Worm (Caenorhabditis elegans) whole organism, L1 larva: ENCODE results near the gene tra-2.
A peak's percentile ranks its signal among the peaks of the same experiment; 100 is the strongest.

Source experiments
- Y116A8C.19 ChIP-seq: sonication (generic microtip); optimal IDR thresholded peaks from 2 replicates; lab custom pipeline; 2016; ENCODE audit warnings: missing compliant biosample characterization, missing genetic modification characterization, borderline replicate concordance
- aha-1 ChIP-seq: fragments of 150-350 bp; optimal IDR thresholded peaks from 2 replicates; lab custom pipeline; 2014; ENCODE audit warnings: missing biosample characterization, missing genetic modification characterization
- alr-1 ChIP-seq: fragments of 200-800 bp; sonication (Bioruptor generic); optimal IDR thresholded peaks from 2 replicates; lab custom pipeline; 2018; ENCODE audit warnings: borderline replicate concordance, mild to moderate bottlenecking, missing genetic modification characterization, missing compliant biosample characterization
- aly-2 ChIP-seq: fragments of 150-350 bp; optimal IDR thresholded peaks from 2 replicates; lab custom pipeline; 2014; ENCODE audit warnings: missing biosample characterization, missing genetic modification characterization
- blmp-1 ChIP-seq: fragments of 150-350 bp; optimal IDR thresholded peaks from 2 replicates; lab custom pipeline; 2014; ENCODE audit warnings: missing biosample characterization, missing genetic modification characterization
- ceh-8 ChIP-seq: fragments of 200-800 bp; sonication (Bioruptor generic); optimal IDR thresholded peaks from 2 replicates; lab custom pipeline; 2018; ENCODE audit warnings: mild to moderate bottlenecking, missing genetic modification characterization, moderate library complexity, missing compliant biosample characterization
- ceh-82 ChIP-seq, 3 experiments: fragments of 150-350 bp in 1 of 3; sonication (generic microtip) in 2 of 3; optimal IDR thresholded peaks; 2 replicates each; lab custom pipeline; 2014 to 2017; ENCODE audit warnings: missing biosample characterization in 3 of 3, missing genetic modification characterization in 3 of 3
- ceh-88 ChIP-seq: fragments of 200-800 bp; sonication (Bioruptor generic); IDR thresholded peaks from 2 replicates; pipeline ENCODE4 v1.3.6; 2022; ENCODE audit warnings: missing genetic modification characterization, missing compliant biosample characterization
- ces-1 ChIP-seq: fragments of 150-350 bp; optimal IDR thresholded peaks from 2 replicates; lab custom pipeline; 2014; ENCODE audit warnings: missing biosample characterization, missing genetic modification reagents, missing genetic modification characterization
- dsc-1 ChIP-seq: sonication (generic microtip); optimal IDR thresholded peaks from 2 replicates; lab custom pipeline; 2016; ENCODE audit warnings: mild to moderate bottlenecking, missing genetic modification characterization, missing compliant biosample characterization
- efl-1 ChIP-seq, 4 experiments: fragments of 150-350 bp; optimal IDR thresholded peaks in 3 of 4; peaks in 1 of 4; 1 replicate in 1 of 4; 2 replicates in 3 of 4; lab custom pipeline; 2014; ENCODE audit warnings: missing biosample characterization in 2 of 4, missing genetic modification characterization in 2 of 4, missing genetic modification reagents in 2 of 4
- efl-3 ChIP-seq: fragments of 200-800 bp; sonication (Bioruptor generic); optimal IDR thresholded peaks from 2 replicates; lab custom pipeline; 2018; ENCODE audit warnings: mild to moderate bottlenecking, missing genetic modification characterization, missing compliant biosample characterization
- egl-27 ChIP-seq, 2 experiments: fragments of 150-350 bp in 1 of 2; sonication (generic microtip); optimal IDR thresholded peaks; 3 replicates each; lab custom pipeline; 2017 to 2018; ENCODE audit warnings: missing biosample characterization in 2 of 2, missing genetic modification characterization in 2 of 2, missing genetic modification reagents in 2 of 2
- elt-3 ChIP-seq, 6 experiments: fragments of 150-350 bp in 1 of 6; sonication (generic microtip); optimal IDR thresholded peaks; 2 replicates each; lab custom pipeline; 2017 to 2018; ENCODE audit warnings: missing biosample characterization in 6 of 6, missing genetic modification characterization in 6 of 6, inconsistent platforms in 1 of 6
- fkh-10 ChIP-seq: sonication (generic microtip); optimal IDR thresholded peaks from 2 replicates; lab custom pipeline; 2017; ENCODE audit warnings: missing biosample characterization, missing genetic modification reagents, missing genetic modification characterization
- fkh-4 ChIP-seq: sonication (generic microtip); optimal IDR thresholded peaks from 2 replicates; lab custom pipeline; 2016; ENCODE audit warnings: missing compliant biosample characterization, missing genetic modification characterization, borderline replicate concordance
- fos-1 ChIP-seq: fragments of 150-350 bp; optimal IDR thresholded peaks from 2 replicates; lab custom pipeline; 2014; ENCODE audit warnings: missing biosample characterization, missing genetic modification characterization
- hlh-17 ChIP-seq: fragments of 200-800 bp; sonication (Bioruptor generic); optimal IDR thresholded peaks from 2 replicates; lab custom pipeline; 2018; ENCODE audit warnings: missing genetic modification characterization, mild to moderate bottlenecking, missing compliant biosample characterization, moderate library complexity, borderline replicate concordance
- irx-1 ChIP-seq: sonication (generic microtip); optimal IDR thresholded peaks from 2 replicates; lab custom pipeline; 2016; ENCODE audit warnings: missing genetic modification characterization, missing compliant biosample characterization
- isw-1 ChIP-seq: fragments of 200-800 bp; sonication (Bioruptor generic); IDR thresholded peaks from 2 replicates; pipeline ENCODE4 v1.3.6; 2022; ENCODE audit warnings: missing genetic modification characterization, missing compliant biosample characterization
- lin-14 ChIP-seq: fragments of 200-800 bp; sonication (Bioruptor generic); optimal IDR thresholded peaks from 2 replicates; lab custom pipeline; 2018; ENCODE audit warnings: mild to moderate bottlenecking, missing genetic modification characterization, moderate library complexity, missing compliant biosample characterization
- mab-9 ChIP-seq: fragments of 200-800 bp; sonication (Bioruptor generic); IDR thresholded peaks from 2 replicates; pipeline ENCODE4 v1.3.6; 2022; ENCODE audit warnings: missing genetic modification reagents, missing genetic modification characterization, missing compliant biosample characterization
- mep-1 ChIP-seq: fragments of 150-350 bp; optimal IDR thresholded peaks from 2 replicates; lab custom pipeline; 2014; ENCODE audit warnings: missing biosample characterization, missing genetic modification characterization
- nhr-20 ChIP-seq: sonication (generic microtip); optimal IDR thresholded peaks from 2 replicates; lab custom pipeline; 2016; ENCODE audit warnings: mild to moderate bottlenecking, missing genetic modification characterization, missing compliant biosample characterization
- nhr-237 ChIP-seq: fragments of 150-350 bp; optimal IDR thresholded peaks from 2 replicates; lab custom pipeline; 2014; ENCODE audit warnings: missing biosample characterization, missing genetic modification characterization
- nhr-28 ChIP-seq: fragments of 150-350 bp; optimal IDR thresholded peaks from 2 replicates; lab custom pipeline; 2014; ENCODE audit warnings: missing biosample characterization, missing genetic modification characterization
- nhr-76 ChIP-seq: sonication (generic microtip); optimal IDR thresholded peaks from 2 replicates; lab custom pipeline; 2017; ENCODE audit warnings: missing biosample characterization, missing genetic modification characterization
- pax-3 ChIP-seq: fragments of 200-800 bp; sonication (Bioruptor generic); optimal IDR thresholded peaks from 2 replicates; lab custom pipeline; 2018; ENCODE audit warnings: mild to moderate bottlenecking, missing genetic modification characterization, moderate library complexity, missing compliant biosample characterization
- pqm-1 ChIP-seq: sonication (generic microtip); optimal IDR thresholded peaks from 3 replicates; lab custom pipeline; 2017; ENCODE audit warnings: missing biosample characterization, missing genetic modification characterization
- snu-23 ChIP-seq: sonication (generic microtip); optimal IDR thresholded peaks from 2 replicates; lab custom pipeline; 2016; ENCODE audit warnings: missing genetic modification characterization, missing compliant biosample characterization
- tbx-2 ChIP-seq: sonication (generic microtip); optimal IDR thresholded peaks from 2 replicates; lab custom pipeline; 2016; ENCODE audit warnings: missing genetic modification characterization, missing compliant biosample characterization
- tlp-1 ChIP-seq: fragments of 150-350 bp; optimal IDR thresholded peaks from 2 replicates; lab custom pipeline; 2014; ENCODE audit warnings: missing biosample characterization, missing genetic modification characterization
- unc-130 ChIP-seq: fragments of 150-350 bp; optimal IDR thresholded peaks from 2 replicates; lab custom pipeline; 2017; ENCODE audit warnings: missing biosample characterization, missing genetic modification characterization, inconsistent platforms
- unc-30 ChIP-seq: sonication (generic microtip); optimal IDR thresholded peaks from 2 replicates; lab custom pipeline; 2017; ENCODE audit warnings: missing biosample characterization, missing genetic modification characterization
- unc-62 ChIP-seq: fragments of 150-350 bp; optimal IDR thresholded peaks from 2 replicates; lab custom pipeline; 2014; ENCODE audit warnings: missing biosample characterization, missing genetic modification reagents, missing genetic modification characterization
- unc-86 ChIP-seq: sonication (generic microtip); optimal IDR thresholded peaks from 2 replicates; lab custom pipeline; 2016; ENCODE audit warnings: missing genetic modification characterization, missing compliant biosample characterization
- vab-15 ChIP-seq: sonication (generic microtip); optimal IDR thresholded peaks from 2 replicates; lab custom pipeline; 2017; ENCODE audit warnings: missing genotype, mild to moderate bottlenecking, missing genetic modification characterization, missing compliant biosample characterization
- xbp-1 ChIP-seq: sonication (generic microtip); optimal IDR thresholded peaks from 2 replicates; lab custom pipeline; 2016; ENCODE audit warnings: missing genetic modification characterization, missing compliant biosample characterization

The tra-2 gene

ce11 chrII:6926488-6926887 is 39.0 kb downstream of the tra-2 start (continued):
- TF ChIP-seq elt-3 (tag; optimal IDR thresholded peaks at IDR 0.05; lab: Kevin White, UChicago) (peak in 2 of 6 experiments; percentile 33 to 44), nhr-20 (tag; lab: Kevin White, UChicago) (peak; percentile 59), nhr-28 (tag; lab: Kevin White, UChicago) (no peak), pax-3 (no peak), Y116A8C.19 (no peak), unc-86 (peak; percentile 39), nhr-237 (tag; lab: Kevin White, UChicago) (no peak), aly-2 (tag; lab: Kevin White, UChicago) (no peak), xbp-1 (peak; percentile 40), efl-3 (GFP tag; lab: Kevin White, UChicago) (no peak), fkh-4 (tag; lab: Kevin White, UChicago) (no peak), fos-1 (tag; lab: Kevin White, UChicago) (no peak), tlp-1 (no peak), fkh-10 (GFP tag; lab: Kevin White, UChicago) (peak; percentile 59), nhr-76 (tag; lab: Kevin White, UChicago) (no peak), snu-23 (GFP tag; lab: Kevin White, UChicago) (peak; percentile 77), tbx-2 (tag; lab: Kevin White, UChicago) (peak; percentile 50), ceh-82 (tag; optimal IDR thresholded peaks at IDR 0.05; lab: Kevin White, UChicago) (peak in 2 of 3 experiments; percentile 38 to 72), unc-130 (tag; lab: Kevin White, UChicago) (peak; percentile 34), aha-1 (tag; lab: Kevin White, UChicago) (no peak), pqm-1 (tag; lab: Kevin White, UChicago) (no peak), ceh-8 (no peak), hlh-17 (GFP tag; lab: Kevin White, UChicago) (no peak), lin-14 (GFP tag; lab: Kevin White, UChicago) (peak; percentile 93), vab-15 (no peak)

DNA sequence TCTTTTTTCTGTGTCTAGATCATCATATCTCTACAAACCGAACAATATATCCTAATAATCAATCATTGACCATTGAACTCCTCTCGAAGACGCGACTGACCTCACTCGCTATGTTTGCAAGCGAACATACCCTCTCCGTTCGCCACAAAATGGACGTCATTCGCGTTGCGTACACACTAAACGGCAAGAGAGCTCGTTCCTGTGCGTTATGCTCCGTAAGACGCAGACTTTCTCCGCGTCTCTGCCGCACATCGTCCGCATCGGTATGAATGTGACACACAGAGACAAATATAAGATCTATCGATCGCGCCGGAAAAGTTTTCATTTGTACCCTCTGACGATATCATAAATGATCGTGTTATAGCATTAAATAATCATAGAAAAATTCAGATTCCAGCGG is 39.4 kb downstream of the tra-2 start:
- no peak for TF ChIP-seq isw-1 (GFP tag; lab: Robert Waterston, UW)
- no peak for TF ChIP-seq ces-1 (GFP tag; lab: Kevin White, UChicago)
- TF ChIP-seq irx-1 (tag; lab: Kevin White, UChicago): no peak
- no peak for TF ChIP-seq dsc-1 (tag; lab: Kevin White, UChicago)
- TF ChIP-seq alr-1 (tag; lab: Kevin White, UChicago): no peak

DNA sequence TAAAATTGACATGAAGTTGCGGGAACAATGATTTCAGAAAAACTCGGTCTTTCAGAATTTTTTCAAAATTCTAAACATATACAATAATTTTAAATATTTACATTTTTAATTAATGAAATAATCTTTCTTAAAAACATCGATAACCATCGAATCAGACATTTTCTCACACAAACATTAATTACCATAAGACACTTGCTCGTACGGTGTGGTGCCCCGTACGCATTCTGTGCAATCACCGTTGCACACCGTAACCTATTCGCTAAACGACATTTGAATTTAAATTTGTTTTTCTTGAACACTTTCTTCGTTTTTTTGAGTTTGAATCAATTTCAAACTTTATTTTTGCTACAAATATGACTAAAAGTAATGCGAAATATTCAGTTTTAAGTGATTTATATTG is 41.7 kb downstream of the tra-2 start:
- TF ChIP-seq lin-14 (GFP tag; lab: Kevin White, UChicago) (no peak), unc-30 (no peak), hlh-17 (GFP tag; lab: Kevin White, UChicago) (no peak), ceh-88 (GFP tag; lab: Robert Waterston, UW) (no peak), blmp-1 (tag; lab: Kevin White, UChicago) (no peak), Y116A8C.19 (no peak), ces-1 (GFP tag; lab: Kevin White, UChicago) (no peak), mep-1 (tag; lab: Kevin White, UChicago) (no peak), nhr-28 (tag; lab: Kevin White, UChicago) (no peak), mab-9 (no peak), tbx-2 (tag; lab: Kevin White, UChicago) (no peak), efl-1 (optimal IDR thresholded peaks at IDR 0.05; lab: Kevin White, UChicago) (no peak), efl-1 (GFP tag; optimal IDR thresholded peaks at IDR 0.05 in 1 of 2; lab: Kevin White, UChicago) (no peak), nhr-20 (tag; lab: Kevin White, UChicago) (no peak)

ce11 chrII:6919363-6919851 is 46.1 kb downstream of the tra-2 start, which contains the start of gene B0252.1:
TSS of gene B0252.1 (plus strand) at chrII:6919680.
- TF ChIP-seq pqm-1 (tag; lab: Kevin White, UChicago) (no peak), egl-27 (tag; optimal IDR thresholded peaks at IDR 0.05; lab: Kevin White, UChicago) (no peak), ceh-82 (tag; optimal IDR thresholded peaks at IDR 0.05; lab: Kevin White, UChicago) (no peak), unc-62 (no peak), nhr-20 (tag; lab: Kevin White, UChicago) (no peak), ces-1 (GFP tag; lab: Kevin White, UChicago) (no peak)
